In genomic region chrX:522357-523043, dm6 we compare ENCODE assay signal across 5 fruit fly cellular contexts.
TF ChIP-seq lines count a peak whose summit lies in the region.

No protein-coding gene starts in this region.

TF ChIP-seq in whole organism, adult, 20 proteins besides CTCF, POLR2A, EP300 and RAD21 (continued from another document):
- TF ChIP-seq tj (GFP tag; optimal IDR thresholded peaks at IDR 0.05; lab: Kevin White, UChicago) (peak; percentile 69), Clk (GFP tag; optimal IDR thresholded peaks at IDR 0.05; lab: Kevin White, UChicago) (peak; percentile 48), pad (GFP tag; optimal IDR thresholded peaks at IDR 0.05; lab: Kevin White, UChicago) (peak; percentile 78)

TF ChIP-seq in whole organism, embryonic, 481 proteins besides CTCF, POLR2A, EP300 and RAD21 (continued from another document and continues in another):
- peak; percentile 87 for TF ChIP-seq CG15269 (tag; optimal IDR thresholded peaks at IDR 0.05; lab: Kevin White, UChicago)
- TF ChIP-seq vvl (GFP tag; IDR thresholded peaks at IDR 0.05; lab: Robert Waterston, UW) = peak; percentile 94
- peak; percentile 68 for TF ChIP-seq CG15696 (tag; optimal IDR thresholded peaks at IDR 0.05; lab: Kevin White, UChicago)
- TF ChIP-seq CG14710 (tag; optimal IDR thresholded peaks at IDR 0.05; lab: Kevin White, UChicago) = no peak
- TF ChIP-seq pita (GFP tag; optimal IDR thresholded peaks at IDR 0.05; lab: Kevin White, UChicago) = no peak
- TF ChIP-seq CG15479 (GFP tag; optimal IDR thresholded peaks at IDR 0.05; lab: Kevin White, UChicago) = peak; percentile 89
- peak; percentile 80 for TF ChIP-seq Dad (GFP tag; optimal IDR thresholded peaks at IDR 0.05; lab: Kevin White, UChicago)
- no peak for TF ChIP-seq Poxn (GFP tag; IDR thresholded peaks at IDR 0.05; lab: Robert Waterston, UW)
- TF ChIP-seq Bdp1 (GFP tag; optimal IDR thresholded peaks at IDR 0.05; lab: Kevin White, UChicago) = peak; percentile 66
- peak; percentile 60 for TF ChIP-seq trh (GFP tag; optimal IDR thresholded peaks at IDR 0.05; lab: Kevin White, UChicago)
- TF ChIP-seq ato (GFP tag; IDR thresholded peaks at IDR 0.05; lab: Robert Waterston, UW; ENCODE audit: partially characterized antibody) = no peak
- TF ChIP-seq nmo (GFP tag; optimal IDR thresholded peaks at IDR 0.05; lab: Kevin White, UChicago) = peak; percentile 40
- peak; percentile 70 for TF ChIP-seq CG4707 (GFP tag; optimal IDR thresholded peaks at IDR 0.05; lab: Kevin White, UChicago)
- peak; percentile 68 for TF ChIP-seq toy (GFP tag; IDR thresholded peaks at IDR 0.05; lab: Robert Waterston, UW)
- peak; percentile 86 for TF ChIP-seq CG34376 (GFP tag; optimal IDR thresholded peaks at IDR 0.05; lab: Kevin White, UChicago)
- TF ChIP-seq Eip74EF (GFP tag; optimal IDR thresholded peaks at IDR 0.05; lab: Kevin White, UChicago) = peak in 1 of 2 experiments; percentile 22
- TF ChIP-seq esg (GFP tag; conservative IDR thresholded peaks at IDR 0.05; lab: Robert Waterston, UW) = 0 out of 2 replicates have a peak, but pooled peaks have one; percentile 36
- TF ChIP-seq CG6683 (GFP tag; optimal IDR thresholded peaks at IDR 0.05; lab: Kevin White, UChicago) = peak; percentile 55
- TF ChIP-seq sisA (GFP tag; IDR thresholded peaks at IDR 0.05; lab: Robert Waterston, UW) = peak; percentile 85
- TF ChIP-seq dm (GFP tag; optimal IDR thresholded peaks at IDR 0.05; lab: Kevin White, UChicago) = peak; percentile 54
- peak; percentile 43 for TF ChIP-seq CG8290 (GFP tag; optimal IDR thresholded peaks at IDR 0.05; lab: Kevin White, UChicago)
- peak; percentile 1 to 99 for TF ChIP-seq CG8290 (tag; optimal IDR thresholded peaks at IDR 0.05; lab: Kevin White, UChicago)
- peak; percentile 82 for TF ChIP-seq pho (GFP tag; optimal IDR thresholded peaks at IDR 0.05; lab: Kevin White, UChicago)
- peak; percentile 84 for TF ChIP-seq cas (GFP tag; IDR thresholded peaks at IDR 0.05; lab: Robert Waterston, UW)
- TF ChIP-seq CG12942 (GFP tag; optimal IDR thresholded peaks at IDR 0.05; lab: Kevin White, UChicago) = peak; percentile 86
- TF ChIP-seq sr (GFP tag; IDR thresholded peaks at IDR 0.05; lab: Robert Waterston, UW) = peak; percentile 78; the same call in 2 of the 3 replicates
- TF ChIP-seq mam (GFP tag; optimal IDR thresholded peaks at IDR 0.05; lab: Kevin White, UChicago) = peak; percentile 94
- TF ChIP-seq PHDP (tag; optimal IDR thresholded peaks at IDR 0.05; lab: Kevin White, UChicago) = peak; percentile 69
- TF ChIP-seq CG17568 (GFP tag; optimal IDR thresholded peaks at IDR 0.05; lab: Kevin White, UChicago) = peak; percentile 65
- TF ChIP-seq tin (GFP tag; optimal IDR thresholded peaks at IDR 0.05; lab: Kevin White, UChicago) = peak; percentile 90
- no peak for TF ChIP-seq trem (tag; optimal IDR thresholded peaks at IDR 0.05; lab: Kevin White, UChicago)

TF ChIP-seq in whole organism, prepupa, 60 proteins besides CTCF, POLR2A, EP300 and RAD21 (continued from another document and continues in another):
- peak; percentile 86 for TF ChIP-seq CG6163 (GFP tag; IDR thresholded peaks at IDR 0.05; lab: Robert Waterston, UW)
- peak; percentile 62 for TF ChIP-seq Hr4 (GFP tag; optimal IDR thresholded peaks at IDR 0.05; lab: Kevin White, UChicago)
- TF ChIP-seq CG31627 (GFP tag; optimal IDR thresholded peaks at IDR 0.05; lab: Kevin White, UChicago) = peak; percentile 84
- TF ChIP-seq CG6792 (GFP tag; optimal IDR thresholded peaks at IDR 0.05; lab: Kevin White, UChicago) = peak; percentile 74
- TF ChIP-seq Eip93F (GFP tag; optimal IDR thresholded peaks at IDR 0.05; lab: Kevin White, UChicago) = peak; percentile 16
- peak; percentile 56; the same call in 1 of the 2 replicates for TF ChIP-seq CG11294 (GFP tag; IDR thresholded peaks at IDR 0.05; lab: Robert Waterston, UW)
- TF ChIP-seq CG3032 (tag; optimal IDR thresholded peaks at IDR 0.05; lab: Kevin White, UChicago) = peak; percentile 43
- TF ChIP-seq salr (GFP tag; optimal IDR thresholded peaks at IDR 0.05; lab: Kevin White, UChicago) = peak; percentile 38 to 41
- peak; percentile 91 for TF ChIP-seq fkh (GFP tag; optimal IDR thresholded peaks at IDR 0.05; lab: Kevin White, UChicago)
- peak; percentile 75 for TF ChIP-seq Sox14 (GFP tag; optimal IDR thresholded peaks at IDR 0.05; lab: Kevin White, UChicago)
- TF ChIP-seq Sox102F (GFP tag; optimal IDR thresholded peaks at IDR 0.05; lab: Kevin White, UChicago) = peak; percentile 76
- peak; percentile 84 for TF ChIP-seq vri (GFP tag; optimal IDR thresholded peaks at IDR 0.05; lab: Kevin White, UChicago)
- TF ChIP-seq Eip78C (GFP tag; lab: Kevin White, UChicago) = peak; percentile 51
- peak; percentile 13 for TF ChIP-seq spab (GFP tag; optimal IDR thresholded peaks at IDR 0.05; lab: Kevin White, UChicago)
- TF ChIP-seq Ets21C (GFP tag; optimal IDR thresholded peaks at IDR 0.05; lab: Kevin White, UChicago) = peak; percentile 67
- TF ChIP-seq CG10631 (GFP tag; optimal IDR thresholded peaks at IDR 0.05; lab: Kevin White, UChicago) = peak; percentile 25
- TF ChIP-seq CG11762 (GFP tag; optimal IDR thresholded peaks at IDR 0.05; lab: Kevin White, UChicago; ENCODE audit: insufficient read depth) = peak; percentile 52
- no peak for TF ChIP-seq Gug (GFP tag; IDR thresholded peaks at IDR 0.05; lab: Robert Waterston, UW)
- no peak for TF ChIP-seq CG9139 (GFP tag; optimal IDR thresholded peaks at IDR 0.05; lab: Kevin White, UChicago)
- peak; percentile 53 for TF ChIP-seq CG32006 (GFP tag; optimal IDR thresholded peaks at IDR 0.05; lab: Kevin White, UChicago)
- TF ChIP-seq CG6808 (GFP tag; optimal IDR thresholded peaks at IDR 0.05; lab: Kevin White, UChicago) = peak; percentile 56
- TF ChIP-seq Smox (GFP tag; optimal IDR thresholded peaks at IDR 0.05; lab: Kevin White, UChicago) = peak; percentile 79
- TF ChIP-seq Eip75B (GFP tag; optimal IDR thresholded peaks at IDR 0.05; lab: Kevin White, UChicago) = peak; percentile 59
- peak; percentile 77 for TF ChIP-seq CG1621 (tag; optimal IDR thresholded peaks at IDR 0.05; lab: Kevin White, UChicago)
- peak; percentile 82 for TF ChIP-seq eg (GFP tag; IDR thresholded peaks at IDR 0.05; lab: Robert Waterston, UW)
- TF ChIP-seq CG7368 (GFP tag; optimal IDR thresholded peaks at IDR 0.05; lab: Kevin White, UChicago) = peak; percentile 60
- TF ChIP-seq CG16779 (tag; optimal IDR thresholded peaks at IDR 0.05; lab: Kevin White, UChicago) = peak; percentile 9
- TF ChIP-seq OdsH (GFP tag; optimal IDR thresholded peaks at IDR 0.05; lab: Kevin White, UChicago) = peak; percentile 72
- peak; percentile 80 for TF ChIP-seq Met (GFP tag; optimal IDR thresholded peaks at IDR 0.05; lab: Kevin White, UChicago)
- TF ChIP-seq topi (GFP tag; optimal IDR thresholded peaks at IDR 0.05; lab: Kevin White, UChicago) = peak; percentile 70
- TF ChIP-seq CG34406 (GFP tag; optimal IDR thresholded peaks at IDR 0.05; lab: Kevin White, UChicago) = peak; percentile 58
- TF ChIP-seq net (GFP tag; optimal IDR thresholded peaks at IDR 0.05; lab: Kevin White, UChicago) = peak; percentile 65
- peak; percentile 60 for TF ChIP-seq CG8632 (GFP tag; optimal IDR thresholded peaks at IDR 0.05; lab: Kevin White, UChicago)

TF ChIP-seq in whole organism, pupa, 21 proteins besides CTCF, POLR2A, EP300 and RAD21 (continued from another document):
- TF ChIP-seq Pif1B (GFP tag; optimal IDR thresholded peaks at IDR 0.05; lab: Kevin White, UChicago) = peak; percentile 48

TF ChIP-seq in whole organism, wandering third instar larva, 38 proteins besides CTCF, POLR2A, EP300 and RAD21 (continued from another document):
- peak; percentile 91 for TF ChIP-seq ey (GFP tag; optimal IDR thresholded peaks at IDR 0.05; lab: Kevin White, UChicago)
- TF ChIP-seq pan (optimal IDR thresholded peaks at IDR 0.05; lab: Kevin White, UChicago) = no peak
- TF ChIP-seq sage (GFP tag; optimal IDR thresholded peaks at IDR 0.05; lab: Kevin White, UChicago) = peak; percentile 44
- TF ChIP-seq lola (GFP tag; optimal IDR thresholded peaks at IDR 0.05; lab: Kevin White, UChicago) = no peak
- peak; percentile 98 for TF ChIP-seq Hr83 (GFP tag; optimal IDR thresholded peaks at IDR 0.05; lab: Kevin White, UChicago; ENCODE audit: poor library complexity, severe bottlenecking)
- no peak for TF ChIP-seq N (GFP tag; optimal IDR thresholded peaks at IDR 0.05; lab: Kevin White, UChicago)
- peak; percentile 69 for TF ChIP-seq dmrt93B (GFP tag; optimal IDR thresholded peaks at IDR 0.05; lab: Kevin White, UChicago)
- peak; percentile 64 for TF ChIP-seq GATAd (GFP tag; optimal IDR thresholded peaks at IDR 0.05; lab: Kevin White, UChicago)
- TF ChIP-seq usp (GFP tag; optimal IDR thresholded peaks at IDR 0.05; lab: Kevin White, UChicago) = no peak
- TF ChIP-seq br (GFP tag; optimal IDR thresholded peaks at IDR 0.05; lab: Kevin White, UChicago) = peak; percentile 88
- no peak for TF ChIP-seq Abd-B (GFP tag; optimal IDR thresholded peaks at IDR 0.05; lab: Kevin White, UChicago)
- peak; percentile 66 for TF ChIP-seq woc (GFP tag; optimal IDR thresholded peaks at IDR 0.05; lab: Kevin White, UChicago)
- TF ChIP-seq Hr78 (GFP tag; optimal IDR thresholded peaks at IDR 0.05; lab: Kevin White, UChicago) = no peak
- peak; percentile 97 for TF ChIP-seq jim (GFP tag; optimal IDR thresholded peaks at IDR 0.05; lab: Kevin White, UChicago)
- peak; percentile 73 for TF ChIP-seq CG32264 (GFP tag; optimal IDR thresholded peaks at IDR 0.05; lab: Kevin White, UChicago)
- peak; percentile 91 for TF ChIP-seq h (GFP tag; optimal IDR thresholded peaks at IDR 0.05; lab: Kevin White, UChicago)
- peak; percentile 25 for TF ChIP-seq dsf (GFP tag; optimal IDR thresholded peaks at IDR 0.05; lab: Kevin White, UChicago; ENCODE audit: borderline replicate concordance)
- TF ChIP-seq Jra (GFP tag; optimal IDR thresholded peaks at IDR 0.05; lab: Kevin White, UChicago) = peak; percentile 85
